Worm (Caenorhabditis elegans): ENCODE results near the gene aptf-3.

The aptf-3 gene

DNA sequence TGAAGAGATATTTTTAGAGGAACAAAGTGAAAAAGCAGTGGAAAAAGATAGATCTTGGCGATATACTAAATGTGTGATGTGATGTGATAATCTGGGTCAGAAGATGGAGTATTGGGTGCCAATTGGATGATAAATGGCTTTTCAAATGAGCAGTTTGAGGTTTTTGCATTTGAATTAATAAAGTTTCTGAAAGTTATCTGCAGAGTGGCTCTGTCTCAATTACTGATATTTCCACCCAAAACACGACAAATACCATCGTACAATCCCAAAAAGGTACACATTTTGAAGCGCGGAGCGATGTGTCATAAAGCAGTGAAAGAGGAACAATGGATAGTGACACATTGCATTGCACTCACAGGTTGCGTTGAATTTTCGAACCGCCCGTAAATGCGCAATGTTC is 45.6 kb downstream of the aptf-3 start:
- TF ChIP-seq ceh-19 (GFP tag; optimal IDR thresholded peaks at IDR 0.05) (no peak), dve-1 (tag; optimal IDR thresholded peaks at IDR 0.05) (no peak), ceh-2 (tag; optimal IDR thresholded peaks at IDR 0.05) (no peak), ceh-22 (tag; optimal IDR thresholded peaks at IDR 0.05) (no peak), sox-4 (tag; optimal IDR thresholded peaks at IDR 0.05) (no peak), unc-55 (GFP tag; optimal IDR thresholded peaks at IDR 0.05) (no peak), C08G9.2 (tag; optimal IDR thresholded peaks at IDR 0.05) (no peak), pros-1 (tag; optimal IDR thresholded peaks at IDR 0.05) (no peak), gmeb-2 (tag; optimal IDR thresholded peaks at IDR 0.05) (no peak), unc-86 (tag; optimal IDR thresholded peaks at IDR 0.05) (no peak), syd-9 (tag; optimal IDR thresholded peaks at IDR 0.05) (no peak), ahr-1 (tag; optimal IDR thresholded peaks at IDR 0.05) (no peak), ceh-30 (tag; optimal IDR thresholded peaks at IDR 0.05) (no peak), ceh-31 (tag; optimal IDR thresholded peaks at IDR 0.05) (no peak)

DNA sequence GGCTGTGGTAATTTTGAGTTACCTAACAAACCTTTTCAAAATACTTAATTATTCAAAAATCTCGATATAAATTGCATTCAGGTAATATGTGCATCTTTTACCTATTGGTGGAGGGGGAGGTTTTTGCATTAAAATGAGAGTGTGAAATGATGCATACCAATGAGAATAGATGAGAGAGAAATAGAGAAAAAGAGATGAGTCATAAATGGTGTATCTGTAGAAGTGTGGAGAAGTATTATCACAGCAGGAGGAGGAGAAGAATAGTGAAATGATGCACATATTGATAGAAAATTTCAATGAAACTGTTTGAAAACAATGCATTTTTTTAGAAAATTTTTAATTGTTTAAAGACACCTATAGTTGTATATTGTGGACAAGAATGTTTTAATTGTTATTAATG is 46.5 kb downstream of the aptf-3 start:
- TF ChIP-seq ceh-48 (tag; optimal IDR thresholded peaks at IDR 0.05): no peak
- no peak for TF ChIP-seq ceh-2 (tag; optimal IDR thresholded peaks at IDR 0.05)
- no peak for TF ChIP-seq ceh-45 (GFP tag; IDR thresholded peaks at IDR 0.05)
- no peak for TF ChIP-seq F13H6.1 (tag; optimal IDR thresholded peaks at IDR 0.05)
- no peak for TF ChIP-seq dve-1 (tag; optimal IDR thresholded peaks at IDR 0.05)
- no peak for TF ChIP-seq hlh-30 (tag; optimal IDR thresholded peaks at IDR 0.05; ENCODE audit: insufficient read depth)
- TF ChIP-seq pha-4 (tag; optimal IDR thresholded peaks at IDR 0.05): no peak
- no peak for TF ChIP-seq ahr-1 (tag; optimal IDR thresholded peaks at IDR 0.05)
- TF ChIP-seq ceh-14 (tag; optimal IDR thresholded peaks at IDR 0.05): no peak
- no peak for TF ChIP-seq fkh-6 (tag; optimal IDR thresholded peaks at IDR 0.05)
- TF ChIP-seq K09A11.1 (tag; optimal IDR thresholded peaks at IDR 0.05; ENCODE audit: insufficient read depth): no peak
- no peak for TF ChIP-seq nhr-232 (tag; optimal IDR thresholded peaks at IDR 0.05)
- no peak for TF ChIP-seq ama-1 (optimal IDR thresholded peaks at IDR 0.05)
- TF ChIP-seq hlh-6 (tag; optimal IDR thresholded peaks at IDR 0.05): no peak

DNA sequence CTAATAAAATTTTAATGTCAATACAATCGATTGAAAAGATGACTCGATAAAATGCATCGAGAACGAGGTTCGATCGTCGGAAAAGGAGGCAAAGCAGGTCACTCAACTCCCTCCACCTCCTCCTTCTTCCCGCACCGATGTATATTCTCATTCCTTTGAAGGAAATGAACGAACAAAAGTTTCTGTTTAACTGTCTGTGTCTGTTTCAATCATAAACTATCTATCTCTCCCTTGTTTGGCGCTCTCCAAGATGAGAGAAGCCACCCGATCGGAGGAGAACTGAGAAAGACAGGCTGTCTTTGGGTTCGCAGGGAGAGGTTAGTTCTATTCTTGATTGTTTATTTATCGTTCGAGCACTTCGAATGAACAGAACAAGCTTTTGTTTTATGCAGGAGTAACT is 47.1 kb downstream of the aptf-3 start, which contains the start of gene D2085.7:
TSS of gene D2085.7 (plus strand) at position 251 of the 400 bp plus-strand sequence.
- no peak for TF ChIP-seq ttx-3 (tag; optimal IDR thresholded peaks at IDR 0.05)
- no peak for TF ChIP-seq lin-11 (tag; optimal IDR thresholded peaks at IDR 0.05)
- TF ChIP-seq hlh-30 (tag; optimal IDR thresholded peaks at IDR 0.05; ENCODE audit: insufficient read depth): no peak
- no peak for TF ChIP-seq pqm-1 (tag; optimal IDR thresholded peaks at IDR 0.05)
- TF ChIP-seq ceh-48 (tag; optimal IDR thresholded peaks at IDR 0.05): no peak
- TF ChIP-seq Y22D7AL.16 (tag; optimal IDR thresholded peaks at IDR 0.05): no peak
- TF ChIP-seq ceh-34 (tag; optimal IDR thresholded peaks at IDR 0.05): no peak
- TF ChIP-seq ceh-9 (tag; optimal IDR thresholded peaks at IDR 0.05): no peak
- no peak for TF ChIP-seq F13H6.1 (tag; optimal IDR thresholded peaks at IDR 0.05)
- no peak for TF ChIP-seq elt-2 (tag; optimal IDR thresholded peaks at IDR 0.05)
- no peak for TF ChIP-seq sox-4 (tag; optimal IDR thresholded peaks at IDR 0.05)
- TF ChIP-seq ref-2 (tag; optimal IDR thresholded peaks at IDR 0.05): no peak
- TF ChIP-seq pag-3 (tag; optimal IDR thresholded peaks at IDR 0.05; ENCODE audit: borderline replicate concordance): no peak
- no peak for TF ChIP-seq ceh-31 (tag; optimal IDR thresholded peaks at IDR 0.05)
- no peak for TF ChIP-seq fkh-10 (GFP tag; optimal IDR thresholded peaks at IDR 0.05)
- no peak for TF ChIP-seq eyg-1 (tag; optimal IDR thresholded peaks at IDR 0.05)
- TF ChIP-seq ceh-19 (GFP tag; optimal IDR thresholded peaks at IDR 0.05): no peak
- no peak for TF ChIP-seq lim-6 (tag; optimal IDR thresholded peaks at IDR 0.05)
- no peak for TF ChIP-seq hlh-13 (GFP tag; optimal IDR thresholded peaks at IDR 0.05)
- TF ChIP-seq T23F11.4 (GFP tag; optimal IDR thresholded peaks at IDR 0.05): no peak
